Fruit fly (Drosophila melanogaster) whole organism, embryonic: ENCODE data around the gene Plod.
A peak's percentile ranks its signal among the peaks of the same experiment; 100 is the strongest.

Experiments used
- Antp ChIP-seq: fragments of 200-800 bp; sonication (Bioruptor generic); optimal IDR thresholded peaks from 3 replicates; lab custom pipeline; 2016; ENCODE audit warnings: missing biosample characterization, missing genetic modification characterization
- Awh ChIP-seq: fragments of 200-800 bp; sonication (Bioruptor generic); IDR thresholded peaks from 2 replicates; pipeline ENCODE4, ENCODE4 v1.3.6; 2022; ENCODE audit warnings: missing biosample characterization, missing genetic modification characterization
- CG8388 ChIP-seq: fragments of 200-800 bp; sonication (Bioruptor generic); optimal IDR thresholded peaks from 2 replicates; lab custom pipeline; 2019; ENCODE audit warnings: missing biosample characterization, mild to moderate bottlenecking, missing genetic modification characterization, moderate library complexity
- CHES-1-like ChIP-seq: fragments of 200-800 bp; sonication (Bioruptor generic); optimal IDR thresholded peaks from 2 replicates; lab custom pipeline; 2016; ENCODE audit warnings: missing biosample characterization, missing genetic modification characterization
- Dfd ChIP-seq, 2 experiments: fragments of >200 bp; optimal IDR thresholded peaks; 2 replicates each; lab custom pipeline; 2017; ENCODE audit warnings: missing biosample characterization in 2 of 2, missing genetic modification characterization in 2 of 2
- Lim3 ChIP-seq: fragments of 200-800 bp; sonication (Bioruptor generic); IDR thresholded peaks from 2 replicates; pipeline ENCODE4 v1.3.6; 2022; ENCODE audit warnings: missing biosample characterization, missing genetic modification characterization
- al ChIP-seq: fragments of 200-800 bp; sonication (Bioruptor generic); IDR thresholded peaks from 2 replicates; pipeline ENCODE4 v1.3.6; 2022; ENCODE audit warnings: missing biosample characterization, missing genetic modification characterization
- ash1 ChIP-seq: fragments of 200-800 bp; sonication (Bioruptor generic); optimal IDR thresholded peaks from 2 replicates; lab custom pipeline; 2018; ENCODE audit warnings: missing biosample characterization, mild to moderate bottlenecking, missing genetic modification characterization
- cato ChIP-seq: fragments of 200-800 bp; sonication (Bioruptor generic); optimal IDR thresholded peaks from 2 replicates; lab custom pipeline; 2016; ENCODE audit warnings: missing biosample characterization, missing genetic modification characterization, borderline replicate concordance
- h ChIP-seq: fragments of >200 bp; optimal IDR thresholded peaks from 2 replicates; lab custom pipeline; 2017
- maf-S ChIP-seq: fragments of 200-800 bp; sonication (Bioruptor generic); optimal IDR thresholded peaks from 2 replicates; lab custom pipeline; 2016; ENCODE audit warnings: missing biosample characterization, missing genetic modification characterization
- prd ChIP-seq, 3 experiments: fragments of >200 bp in 2 of 3; fragments of 200-800 bp in 1 of 3; sonication (Bioruptor generic) in 1 of 3; optimal IDR thresholded peaks in 2 of 3; IDR thresholded peaks in 1 of 3; 2 replicates in 2 of 3; 3 replicates in 1 of 3; pipeline versions ENCODE4 v1.3.6 to Lab custom; 2017 to 2022; ENCODE audit warnings: missing biosample characterization in 1 of 3, missing genetic modification characterization in 1 of 3
- wek ChIP-seq: fragments of 200-800 bp; sonication (Bioruptor generic); optimal IDR thresholded peaks from 3 replicates; lab custom pipeline; 2018; ENCODE audit warnings: missing biosample characterization, mild to moderate bottlenecking, missing genetic modification characterization, moderate library complexity
- yki ChIP-seq: fragments of >200 bp; optimal IDR thresholded peaks from 3 replicates; lab custom pipeline; 2018

- TF ChIP-seq Antp (GFP tag; lab: Kevin White, UChicago) (no peak), CHES-1-like (no peak), cato (GFP tag; lab: Kevin White, UChicago) (no peak), Awh (0 out of 2 replicates have a peak, but pooled peaks have one; percentile 20), al (GFP tag; lab: Robert Waterston, UW) (no peak), h (lab: Kevin White, UChicago) (no peak), Lim3 (no peak), CG8388 (GFP tag; lab: Kevin White, UChicago) (no peak), prd (optimal IDR thresholded peaks at IDR 0.05; lab: Kevin White, UChicago) (no peak), prd (GFP tag; IDR thresholded peaks at IDR 0.05; lab: Robert Waterston, UW) (no peak), Dfd (GFP tag; optimal IDR thresholded peaks at IDR 0.05; lab: Kevin White, UChicago) (no peak), yki (lab: Kevin White, UChicago) (no peak), maf-S (GFP tag; lab: Kevin White, UChicago) (no peak), wek (GFP tag; lab: Kevin White, UChicago) (no peak), ash1 (no peak)
These were observed 7.4 kb downstream of the Plod start for dm6 chr3L:11198375-11198774.
